Fruit fly (Drosophila melanogaster): ENCODE results near the gene GstD6.

- TF ChIP-seq Dll (optimal IDR thresholded peaks at IDR 0.05): no peak
- no peak for TF ChIP-seq CG8478 (optimal IDR thresholded peaks at IDR 0.05)
- no peak for TF ChIP-seq EcR (GFP tag; optimal IDR thresholded peaks at IDR 0.05)
- TF ChIP-seq psq (optimal IDR thresholded peaks at IDR 0.05): no peak
Measured at dm6 chr3R:12423997-12424396, 47.1 kb downstream of the GstD6 start.
